Fruit fly (Drosophila melanogaster): ENCODE results near the gene CrebA.

CrebA gene

dm6 chr3L:15597037-15597785 lies 62.0 kb downstream of the CrebA start (continued):
- TF ChIP-seq Bgb (GFP tag; IDR thresholded peaks at IDR 0.05; ENCODE audit: partially characterized antibody) (no peak), zen (tag; optimal IDR thresholded peaks at IDR 0.05) (no peak), Ptx1 (GFP tag; IDR thresholded peaks at IDR 0.05) (no peak), CG18262 (tag; optimal IDR thresholded peaks at IDR 0.05) (no peak), ab (GFP tag; optimal IDR thresholded peaks at IDR 0.05) (no peak), chif (GFP tag; optimal IDR thresholded peaks at IDR 0.05) (no peak), H2.0 (GFP tag; IDR thresholded peaks at IDR 0.05) (no peak), CG17802 (tag; optimal IDR thresholded peaks at IDR 0.05) (no peak), Hey (tag; optimal IDR thresholded peaks at IDR 0.05) (no peak), CG5953 (GFP tag; IDR thresholded peaks at IDR 0.05) (no peak), grn (GFP tag; optimal IDR thresholded peaks at IDR 0.05) (no peak), pb (GFP tag; optimal IDR thresholded peaks at IDR 0.05) (no peak), Ets65A (GFP tag) (no peak), chinmo (GFP tag; IDR thresholded peaks at IDR 0.05; ENCODE audit: partially characterized antibody) (0 out of 4 replicates have a peak, but pooled peaks have one; percentile 66), CG11247 (GFP tag; IDR thresholded peaks at IDR 0.05) (no peak), CG13624 (GFP tag; optimal IDR thresholded peaks at IDR 0.05) (no peak), CG43689 (GFP tag; IDR thresholded peaks at IDR 0.05) (no peak), Hmr (GFP tag; optimal IDR thresholded peaks at IDR 0.05) (peak; percentile 19), amos (GFP tag; IDR thresholded peaks at IDR 0.05; ENCODE audit: partially characterized antibody) (no peak), CG9797 (GFP tag; optimal IDR thresholded peaks at IDR 0.05) (no peak), ranshi (GFP tag; IDR thresholded peaks at IDR 0.05) (no peak), sna (GFP tag; IDR thresholded peaks at IDR 0.05; ENCODE audit: partially characterized antibody) (no peak), Doc2 (GFP tag; IDR thresholded peaks at IDR 0.05) (no peak), CG9932 (GFP tag; IDR thresholded peaks at IDR 0.05) (no peak), CG15696 (tag; optimal IDR thresholded peaks at IDR 0.05) (no peak), HmgZ (tag; optimal IDR thresholded peaks at IDR 0.05) (no peak), p53 (GFP tag; optimal IDR thresholded peaks at IDR 0.05) (no peak), CG8281 (tag; optimal IDR thresholded peaks at IDR 0.05) (no peak), Kr (GFP tag; optimal IDR thresholded peaks at IDR 0.05) (no peak), Tbp (GFP tag; optimal IDR thresholded peaks at IDR 0.05) (no peak), CG6175 (GFP tag; IDR thresholded peaks at IDR 0.05) (no peak), pan (optimal IDR thresholded peaks at IDR 0.05) (no peak), pan (GFP tag; optimal IDR thresholded peaks at IDR 0.05 in 1 of 2, IDR thresholded peaks at IDR 0.05 in 1 of 2) (no peak), Chrac-16 (GFP tag; optimal IDR thresholded peaks at IDR 0.05) (no peak), aop (GFP tag; IDR thresholded peaks at IDR 0.05) (no peak), CG11723 (GFP tag; optimal IDR thresholded peaks at IDR 0.05) (no peak), esg (GFP tag; conservative IDR thresholded peaks at IDR 0.05) (no peak), CG1602 (GFP tag; optimal IDR thresholded peaks at IDR 0.05) (no peak), PHDP (tag; optimal IDR thresholded peaks at IDR 0.05) (peak; percentile 42), Adf1 (GFP tag; IDR thresholded peaks at IDR 0.05) (no peak), ERR (GFP tag; optimal IDR thresholded peaks at IDR 0.05) (no peak), mam (GFP tag; optimal IDR thresholded peaks at IDR 0.05) (no peak), CG1603 (tag; optimal IDR thresholded peaks at IDR 0.05) (no peak), CG11456 (GFP tag; IDR thresholded peaks at IDR 0.05) (no peak), tin (GFP tag; optimal IDR thresholded peaks at IDR 0.05) (no peak), gcm2 (GFP tag; optimal IDR thresholded peaks at IDR 0.05) (no peak), insv (GFP tag; optimal IDR thresholded peaks at IDR 0.05) (no peak), zfh1 (GFP tag; IDR thresholded peaks at IDR 0.05) (no peak), CG8924 (tag; optimal IDR thresholded peaks at IDR 0.05) (no peak), CG31224 (GFP tag; IDR thresholded peaks at IDR 0.05) (no peak), CG11398 (GFP tag; optimal IDR thresholded peaks at IDR 0.05) (no peak)

All from whole organism, embryonic.